Fruit fly (Drosophila melanogaster): ENCODE measurements around the gene CG16854.

DNA sequence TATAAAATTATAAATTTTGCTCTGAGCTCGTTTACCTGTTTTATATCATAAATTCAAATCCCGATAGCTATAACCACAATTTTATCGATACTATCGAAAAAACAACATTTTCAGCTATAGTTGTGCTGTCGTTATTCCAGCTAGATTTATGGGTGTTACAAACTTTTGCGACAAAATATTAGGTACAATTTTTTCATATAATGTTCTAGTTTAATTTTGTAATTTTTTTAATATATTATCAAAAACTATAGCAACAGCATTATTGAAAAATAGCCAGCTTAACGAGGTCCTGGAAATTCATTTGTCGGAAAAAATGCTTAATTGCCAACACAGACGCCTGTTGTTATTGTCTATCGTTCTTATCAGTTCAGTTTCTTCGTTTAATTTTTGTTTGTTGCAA lies 4.6 kb downstream of the CG16854 start, which contains the start of gene Wdr59:
- TF ChIP-seq psq (optimal IDR thresholded peaks at IDR 0.05) (no peak), usp (GFP tag; optimal IDR thresholded peaks at IDR 0.05) (no peak), EcR (GFP tag; optimal IDR thresholded peaks at IDR 0.05) (no peak), pan (optimal IDR thresholded peaks at IDR 0.05) (no peak), Dll (optimal IDR thresholded peaks at IDR 0.05) (no peak)

Data from whole organism.